Worm (Caenorhabditis elegans): Measurements from ENCODE around the gene C45B11.2.

ce11 chrV:11012419-11012818 lies 30.1 kb upstream of the C45B11.2 start, which contains the start of gene C13G3.1:
- TF ChIP-seq ZK185.1 (tag; optimal IDR thresholded peaks at IDR 0.05; ENCODE audit: poor library complexity, severe bottlenecking) (no peak), mcd-1 (GFP tag; IDR thresholded peaks at IDR 0.05) (no peak), zfh-2 (GFP tag; conservative IDR thresholded peaks at IDR 0.05) (no peak), snpc-4 (GFP tag; optimal IDR thresholded peaks at IDR 0.05) (no peak), snpc-4 (tag; optimal IDR thresholded peaks at IDR 0.05) (no peak), cebp-1 (GFP tag; IDR thresholded peaks at IDR 0.05) (no peak), cebp-1 (tag; optimal IDR thresholded peaks at IDR 0.05) (no peak), unc-130 (GFP tag; optimal IDR thresholded peaks at IDR 0.05) (no peak), B0035.1 (tag; optimal IDR thresholded peaks at IDR 0.05) (no peak)

Measured in whole organism, young adult.